Fruit fly (Drosophila melanogaster) whole organism, embryonic: Measurements from ENCODE around the gene kibra.

Experiments
- CG13296 ChIP-seq: fragments of 200-800 bp; sonication (Bioruptor generic); optimal IDR thresholded peaks from 3 replicates; lab custom pipeline; 2018; ENCODE audit warnings: missing biosample characterization, mild to moderate bottlenecking, missing genetic modification characterization
- CG6689 ChIP-seq: fragments of 200-800 bp; sonication (Bioruptor generic); IDR thresholded peaks from 2 replicates; pipeline ENCODE4 v1.3.6; 2022; ENCODE audit warnings: missing biosample characterization, missing genetic modification characterization
- Chrac-16 ChIP-seq: fragments of 200-800 bp; sonication (Bioruptor generic); optimal IDR thresholded peaks from 3 replicates; lab custom pipeline; 2016; ENCODE audit warnings: missing biosample characterization, missing genetic modification characterization
- E2f2 ChIP-seq: fragments of 200-800 bp; sonication (Bioruptor generic); IDR thresholded peaks from 2 replicates; pipeline ENCODE4 v1.3.6; 2022; ENCODE audit warnings: missing biosample characterization, missing genetic modification characterization
- Sin3A ChIP-seq: fragments of >200 bp; optimal IDR thresholded peaks from 2 replicates; lab custom pipeline; 2018
- crol ChIP-seq: fragments of 200-800 bp; sonication (Bioruptor generic); IDR thresholded peaks from 2 replicates; pipeline ENCODE4 v1.3.6; 2022; ENCODE audit warnings: missing biosample characterization, missing genetic modification characterization
- so ChIP-seq: fragments of 200-800 bp; sonication (Bioruptor generic); IDR thresholded peaks from 3 replicates; pipeline ENCODE4 v1.3.6; 2022; ENCODE audit warnings: missing biosample characterization, missing genetic modification characterization

DNA sequence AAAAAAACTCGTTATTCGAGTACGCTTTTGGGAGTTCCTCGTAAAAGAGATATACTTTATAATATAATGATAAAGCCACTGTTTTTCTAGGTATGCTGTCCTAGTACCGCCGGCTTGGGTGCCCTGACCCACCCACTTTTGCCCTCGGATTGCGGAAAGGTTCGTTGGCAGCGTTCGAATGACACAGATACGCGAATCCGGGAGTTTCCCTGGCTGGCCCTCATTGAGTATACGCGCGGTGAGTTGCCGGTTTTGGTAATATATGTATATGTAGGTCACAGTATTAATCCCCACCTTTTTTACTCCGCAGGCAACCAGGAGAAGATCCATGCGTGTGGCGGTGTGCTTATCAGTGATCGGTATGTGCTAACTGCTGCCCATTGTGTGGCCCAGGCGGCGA, 65.9 kb downstream of the kibra start:
- TF ChIP-seq Sin3A (lab: Kevin White, UChicago) (no peak), CG13296 (GFP tag; lab: Kevin White, UChicago) (no peak), E2f2 (GFP tag; lab: Robert Waterston, UW) (no peak), so (GFP tag; lab: Robert Waterston, UW) (no peak), Chrac-16 (GFP tag; lab: Kevin White, UChicago) (no peak), CG6689 (GFP tag; lab: Robert Waterston, UW) (no peak), crol (GFP tag; lab: Robert Waterston, UW) (no peak)
